Worm (Caenorhabditis elegans) whole organism, young adult: ENCODE results near the gene C18G1.6.

ENCODE experiments used
- B0019.2 ChIP-seq: fragments of 200-800 bp; sonication (Bioruptor generic); conservative IDR thresholded peaks from 2 replicates; pipeline ENCODE4 v1.3.6; 2022; ENCODE audit warnings: missing genetic modification reagents, missing genetic modification characterization, missing compliant biosample characterization
- B0035.1 ChIP-seq: sonication (generic microtip); optimal IDR thresholded peaks from 2 replicates; lab custom pipeline; 2016; ENCODE audit warnings: missing genetic modification characterization, mild to moderate bottlenecking, missing compliant biosample characterization, missing genotype, missing genetic modification reagents
- F10E7.11 ChIP-seq: sonication (generic microtip); optimal IDR thresholded peaks from 2 replicates; lab custom pipeline; 2017; ENCODE audit warnings: mild to moderate bottlenecking, missing genetic modification characterization, moderate library complexity, missing compliant biosample characterization
- F22D6.2 ChIP-seq: sonication (generic microtip); optimal IDR thresholded peaks from 2 replicates; lab custom pipeline; 2016; ENCODE audit warnings: mild to moderate bottlenecking, missing genetic modification characterization, missing compliant biosample characterization
- F52B5.7 ChIP-seq: sonication (generic microtip); optimal IDR thresholded peaks from 2 replicates; lab custom pipeline; 2016; ENCODE audit warnings: mild to moderate bottlenecking, missing genetic modification characterization, missing compliant biosample characterization
- F57C9.4 ChIP-seq: sonication (generic microtip); optimal IDR thresholded peaks from 2 replicates; lab custom pipeline; 2017; ENCODE audit warnings: mild to moderate bottlenecking, missing genetic modification characterization, missing compliant biosample characterization
- K11D2.4 ChIP-seq: fragments of 200-800 bp; sonication (Bioruptor generic); IDR thresholded peaks from 2 replicates; pipeline ENCODE4 v1.3.6; 2022; ENCODE audit warnings: missing genetic modification reagents, missing genetic modification characterization, missing compliant biosample characterization
- T07F8.4 ChIP-seq: sonication (generic microtip); optimal IDR thresholded peaks from 2 replicates; lab custom pipeline; 2016; ENCODE audit warnings: mild to moderate bottlenecking, missing genetic modification characterization, moderate library complexity, missing compliant biosample characterization
- Y53G8AR.9 ChIP-seq: fragments of 200-800 bp; sonication (Bioruptor generic); conservative IDR thresholded peaks from 2 replicates; pipeline ENCODE4 v1.3.6; 2022; ENCODE audit warnings: missing genetic modification reagents, missing genetic modification characterization, missing compliant biosample characterization
- aptf-2 ChIP-seq: fragments of 200-800 bp; sonication (Bioruptor generic); conservative IDR thresholded peaks from 2 replicates; pipeline ENCODE4 v1.3.6; 2022; ENCODE audit warnings: missing genetic modification reagents, missing genetic modification characterization, missing compliant biosample characterization
- aptf-3 ChIP-seq: fragments of 200-800 bp; sonication (Bioruptor generic); IDR thresholded peaks from 2 replicates; pipeline ENCODE4 v1.3.6; 2022; ENCODE audit warnings: missing genetic modification characterization, missing compliant biosample characterization
- atf-7 ChIP-seq: sonication (generic microtip); optimal IDR thresholded peaks from 2 replicates; lab custom pipeline; 2017; ENCODE audit warnings: mild to moderate bottlenecking, missing genetic modification characterization, missing compliant biosample characterization
- athp-1 ChIP-seq: sonication (generic microtip); optimal IDR thresholded peaks from 2 replicates; lab custom pipeline; 2017; ENCODE audit warnings: mild to moderate bottlenecking, missing genetic modification characterization, missing compliant biosample characterization
- attf-3 ChIP-seq: fragments of 200-800 bp; sonication (Bioruptor generic); conservative IDR thresholded peaks from 2 replicates; pipeline ENCODE4 v1.3.6; 2022; ENCODE audit warnings: missing genetic modification reagents, missing genetic modification characterization, missing compliant biosample characterization
- bed-1 ChIP-seq: fragments of 200-800 bp; sonication (Bioruptor generic); IDR thresholded peaks from 2 replicates; pipeline ENCODE4 v1.3.6; 2022; ENCODE audit warnings: missing genetic modification reagents, missing genetic modification characterization, missing compliant biosample characterization
- ccch-3 ChIP-seq: fragments of 200-800 bp; sonication (Bioruptor generic); optimal IDR thresholded peaks from 2 replicates; lab custom pipeline; 2018; ENCODE audit warnings: mild to moderate bottlenecking, missing genetic modification characterization, missing compliant biosample characterization
- ceh-100 ChIP-seq: fragments of 200-800 bp; sonication (Bioruptor generic); IDR thresholded peaks from 2 replicates; pipeline ENCODE4 v1.3.6; 2022; ENCODE audit warnings: missing genetic modification reagents, missing genetic modification characterization, missing compliant biosample characterization
- ceh-58 ChIP-seq: fragments of 200-800 bp; sonication (Bioruptor generic); IDR thresholded peaks from 2 replicates; pipeline ENCODE4 v1.3.6; 2022; ENCODE audit warnings: missing genetic modification characterization, missing compliant biosample characterization
- ceh-79 ChIP-seq: sonication (generic microtip); optimal IDR thresholded peaks from 2 replicates; lab custom pipeline; 2017; ENCODE audit warnings: mild to moderate bottlenecking, missing genetic modification characterization, missing compliant biosample characterization
- die-1 ChIP-seq: sonication (generic microtip); optimal IDR thresholded peaks from 2 replicates; lab custom pipeline; 2016; ENCODE audit warnings: missing genotype, mild to moderate bottlenecking, missing genetic modification characterization, missing compliant biosample characterization
- dox-1 ChIP-seq: fragments of 200-800 bp; sonication (Bioruptor generic); IDR thresholded peaks from 2 replicates; pipeline ENCODE4 v1.3.6; 2022; ENCODE audit warnings: missing genetic modification reagents, missing genetic modification characterization, missing compliant biosample characterization
- dpff-1 ChIP-seq: sonication (generic microtip); optimal IDR thresholded peaks from 2 replicates; lab custom pipeline; 2017; ENCODE audit warnings: mild to moderate bottlenecking, missing genetic modification characterization, missing compliant biosample characterization
- efl-1 ChIP-seq: fragments of 150-350 bp; optimal IDR thresholded peaks from 2 replicates; lab custom pipeline; 2014; ENCODE audit warnings: missing biosample characterization, missing genetic modification reagents, missing genetic modification characterization
- egl-44 ChIP-seq: fragments of 200-800 bp; sonication (Bioruptor generic); IDR thresholded peaks from 2 replicates; pipeline ENCODE4 v1.3.6; 2022; ENCODE audit warnings: missing genetic modification reagents, missing genetic modification characterization, missing compliant biosample characterization
- egrh-3 ChIP-seq: fragments of 200-800 bp; sonication (Bioruptor generic); IDR thresholded peaks from 2 replicates; pipeline ENCODE4 v1.3.6; 2022; ENCODE audit warnings: missing genetic modification reagents, missing genetic modification characterization, missing compliant biosample characterization
- ekl-4 ChIP-seq: fragments of 200-800 bp; sonication (Bioruptor generic); IDR thresholded peaks from 2 replicates; pipeline ENCODE4 v1.3.6; 2022; ENCODE audit warnings: missing genetic modification reagents, missing genetic modification characterization, missing compliant biosample characterization
- fkh-3 ChIP-seq: sonication (generic microtip); optimal IDR thresholded peaks from 2 replicates; lab custom pipeline; 2016; ENCODE audit warnings: mild to moderate bottlenecking, missing genetic modification characterization, missing compliant biosample characterization
- hmg-20 ChIP-seq: fragments of 200-800 bp; sonication (Bioruptor generic); IDR thresholded peaks from 2 replicates; pipeline ENCODE4 v1.3.6; 2022; ENCODE audit warnings: missing genetic modification reagents, missing genetic modification characterization, missing compliant biosample characterization
- lag-1 ChIP-seq: fragments of 200-800 bp; sonication (Bioruptor generic); IDR thresholded peaks from 2 replicates; pipeline ENCODE4 v1.3.6; 2022; ENCODE audit warnings: missing genetic modification reagents, missing genetic modification characterization, missing compliant biosample characterization
- let-526 ChIP-seq: fragments of 200-800 bp; sonication (Bioruptor generic); IDR thresholded peaks from 2 replicates; pipeline ENCODE4 v1.3.6; 2022; ENCODE audit warnings: missing genetic modification reagents, missing genetic modification characterization, missing compliant biosample characterization
- lin-54 ChIP-seq: fragments of 200-800 bp; sonication (Bioruptor generic); optimal IDR thresholded peaks from 2 replicates; lab custom pipeline; 2018; ENCODE audit warnings: mild to moderate bottlenecking, missing genetic modification characterization, missing compliant biosample characterization
- madf-3 ChIP-seq: fragments of 200-800 bp; sonication (Bioruptor generic); IDR thresholded peaks from 2 replicates; pipeline ENCODE4 v1.3.6; 2022; ENCODE audit warnings: missing genetic modification reagents, missing genetic modification characterization, missing compliant biosample characterization
- madf-6 ChIP-seq: fragments of 200-800 bp; sonication (Bioruptor generic); IDR thresholded peaks from 2 replicates; pipeline ENCODE4 v1.3.6; 2022; ENCODE audit warnings: missing genetic modification reagents, missing genetic modification characterization, missing compliant biosample characterization
- mcd-1 ChIP-seq: fragments of 200-800 bp; sonication (Bioruptor generic); IDR thresholded peaks from 2 replicates; pipeline ENCODE4 v1.3.6; 2022; ENCODE audit warnings: missing genetic modification reagents, missing genetic modification characterization, missing compliant biosample characterization
- mxl-1 ChIP-seq: sonication (generic microtip); optimal IDR thresholded peaks from 2 replicates; lab custom pipeline; 2016; ENCODE audit warnings: missing genetic modification characterization, missing compliant biosample characterization
- nfyb-1 ChIP-seq: fragments of 200-800 bp; sonication (Bioruptor generic); IDR thresholded peaks from 2 replicates; pipeline ENCODE4 v1.3.6; 2022; ENCODE audit warnings: missing genetic modification reagents, missing genetic modification characterization, missing compliant biosample characterization
- rpc-1 ChIP-seq, 2 experiments: fragments of 150-350 bp in 1 of 2; sonication (generic microtip) in 1 of 2; optimal IDR thresholded peaks; 2 replicates each; lab custom pipeline; 2014 to 2018; ENCODE audit warnings: missing biosample characterization in 1 of 2, missing genetic modification characterization in 1 of 2, missing genetic modification reagents in 1 of 2, missing genotype in 1 of 2
- sdz-38 ChIP-seq: sonication (generic microtip); optimal IDR thresholded peaks from 2 replicates; lab custom pipeline; 2016; ENCODE audit warnings: missing genotype, missing genetic modification characterization, missing compliant biosample characterization
- sea-2 ChIP-seq: fragments of 200-800 bp; sonication (Bioruptor generic); IDR thresholded peaks from 2 replicates; pipeline ENCODE4 v1.3.6; 2022; ENCODE audit warnings: missing genetic modification characterization, missing compliant biosample characterization
- snpc-1.1 ChIP-seq: sonication (generic microtip); optimal IDR thresholded peaks from 2 replicates; lab custom pipeline; 2017; ENCODE audit warnings: missing genetic modification characterization, mild to moderate bottlenecking, missing compliant biosample characterization, antibody characterized with exemption, moderate library complexity, missing genotype, missing genetic modification reagents; ENCODE audit not compliant: insufficient read depth
- snpc-3.4 ChIP-seq: sonication (generic microtip); optimal IDR thresholded peaks from 2 replicates; lab custom pipeline; 2017; ENCODE audit warnings: missing genetic modification characterization, mild to moderate bottlenecking, missing compliant biosample characterization, antibody characterized with exemption, moderate library complexity, missing genotype, missing genetic modification reagents
- sptf-2 ChIP-seq: fragments of 200-800 bp; sonication (Bioruptor generic); optimal IDR thresholded peaks from 2 replicates; lab custom pipeline; 2018; ENCODE audit warnings: mild to moderate bottlenecking, missing genetic modification characterization, missing compliant biosample characterization
- tlf-1 ChIP-seq: fragments of 200-800 bp; sonication (Bioruptor generic); optimal IDR thresholded peaks from 2 replicates; lab custom pipeline; 2018; ENCODE audit warnings: mild to moderate bottlenecking, missing genetic modification characterization, missing compliant biosample characterization
- unc-62 ChIP-seq: fragments of 150-350 bp; optimal IDR thresholded peaks from 2 replicates; lab custom pipeline; 2014; ENCODE audit warnings: missing biosample characterization, missing genetic modification reagents, missing genetic modification characterization
- xnd-1 ChIP-seq: sonication (generic microtip); optimal IDR thresholded peaks from 2 replicates; lab custom pipeline; 2016; ENCODE audit warnings: missing genotype, missing genetic modification reagents, missing genetic modification characterization, missing compliant biosample characterization
- zim-3 ChIP-seq: sonication (generic microtip); optimal IDR thresholded peaks from 2 replicates; lab custom pipeline; 2017; ENCODE audit warnings: mild to moderate bottlenecking, missing genetic modification characterization, moderate library complexity, missing compliant biosample characterization
- ztf-18 ChIP-seq: sonication (generic microtip); optimal IDR thresholded peaks from 2 replicates; lab custom pipeline; 2016; ENCODE audit warnings: missing genotype, mild to moderate bottlenecking, missing genetic modification characterization, missing compliant biosample characterization
- ztf-28 ChIP-seq: fragments of 200-800 bp; sonication (Bioruptor generic); IDR thresholded peaks from 2 replicates; pipeline ENCODE4 v1.3.6; 2022; ENCODE audit warnings: missing genetic modification reagents, missing genetic modification characterization, missing compliant biosample characterization

Gene C18G1.6

ce11 chrV:4758019-4758418, 7.6 kb downstream of the C18G1.6 start:
- TF ChIP-seq egrh-3 (peak; percentile 39; the same call in 1 of the 2 replicates), aptf-2 (no peak), hmg-20 (0 out of 2 replicates have a peak, but pooled peaks have one; percentile 14), Y53G8AR.9 (GFP tag; lab: Robert Waterston, UW) (0 out of 2 replicates have a peak, but pooled peaks have one; percentile 56), zim-3 (tag; lab: Kevin White, UChicago) (no peak), ceh-100 (GFP tag; lab: Robert Waterston, UW) (no peak), sdz-38 (no peak), B0019.2 (GFP tag; lab: Robert Waterston, UW) (no peak)

ce11 chrV:4758540-4758939, 8.1 kb downstream of the C18G1.6 start:
- TF ChIP-seq F10E7.11 (tag; lab: Kevin White, UChicago), result no peak
- no peak for TF ChIP-seq T07F8.4 (tag; lab: Kevin White, UChicago)
- TF ChIP-seq mxl-1 (tag; lab: Kevin White, UChicago), result no peak
- no peak for TF ChIP-seq dox-1 (GFP tag; lab: Robert Waterston, UW)
- peak; percentile 78; the same call in 1 of the 2 replicates for TF ChIP-seq madf-3 (GFP tag; lab: Robert Waterston, UW)
- no peak for TF ChIP-seq efl-1
- TF ChIP-seq unc-62 (GFP tag; lab: Kevin White, UChicago), result no peak
- no peak for TF ChIP-seq B0035.1 (tag; lab: Kevin White, UChicago)
- no peak for TF ChIP-seq ccch-3
- no peak for TF ChIP-seq ztf-28
- TF ChIP-seq rpc-1 (optimal IDR thresholded peaks at IDR 0.05; lab: Kevin White, UChicago), result no peak
- TF ChIP-seq rpc-1 (tag; optimal IDR thresholded peaks at IDR 0.05; lab: Kevin White, UChicago), result no peak
- TF ChIP-seq let-526 (GFP tag; lab: Robert Waterston, UW), result no peak
- no peak for TF ChIP-seq K11D2.4 (GFP tag; lab: Robert Waterston, UW)
- TF ChIP-seq B0019.2 (GFP tag; lab: Robert Waterston, UW), result no peak
- TF ChIP-seq athp-1, result no peak
- peak; percentile 52; the same call in 1 of the 2 replicates for TF ChIP-seq ekl-4 (GFP tag; lab: Robert Waterston, UW)
- no peak for TF ChIP-seq ceh-100 (GFP tag; lab: Robert Waterston, UW)
- TF ChIP-seq atf-7 (tag; lab: Kevin White, UChicago), result no peak
- TF ChIP-seq die-1 (tag; lab: Kevin White, UChicago), result no peak
- TF ChIP-seq snpc-3.4 (tag; lab: Kevin White, UChicago), result no peak
- no peak for TF ChIP-seq sptf-2 (GFP tag; lab: Kevin White, UChicago)
- peak; percentile 63 for TF ChIP-seq madf-6 (GFP tag; lab: Robert Waterston, UW)
- TF ChIP-seq sea-2 (GFP tag; lab: Robert Waterston, UW), result no peak
- no peak for TF ChIP-seq mcd-1 (GFP tag; lab: Robert Waterston, UW)
- TF ChIP-seq tlf-1 (GFP tag; lab: Kevin White, UChicago), result no peak
- no peak for TF ChIP-seq F57C9.4 (tag; lab: Kevin White, UChicago)
- no peak for TF ChIP-seq attf-3
- TF ChIP-seq nfyb-1 (GFP tag; lab: Robert Waterston, UW), result no peak
- no peak for TF ChIP-seq xnd-1 (tag; lab: Kevin White, UChicago)
- no peak for TF ChIP-seq snpc-1.1
- no peak for TF ChIP-seq sdz-38
- no peak for TF ChIP-seq aptf-3
- TF ChIP-seq egl-44 (GFP tag; lab: Robert Waterston, UW), result no peak
- no peak for TF ChIP-seq ceh-58 (GFP tag; lab: Robert Waterston, UW)
- TF ChIP-seq F22D6.2 (tag; lab: Kevin White, UChicago), result no peak
- TF ChIP-seq lin-54 (GFP tag; lab: Kevin White, UChicago), result no peak
- TF ChIP-seq F52B5.7 (tag; lab: Kevin White, UChicago), result no peak
- TF ChIP-seq lag-1, result no peak
- no peak for TF ChIP-seq ceh-79 (tag; lab: Kevin White, UChicago)
- no peak for TF ChIP-seq fkh-3 (tag; lab: Kevin White, UChicago)
- TF ChIP-seq dpff-1 (tag; lab: Kevin White, UChicago), result no peak
- no peak for TF ChIP-seq bed-1 (GFP tag; lab: Robert Waterston, UW)
- TF ChIP-seq ztf-18, result no peak
